Worm (Caenorhabditis elegans): ENCODE results near the gene zig-5.

zig-5 gene

DNA sequence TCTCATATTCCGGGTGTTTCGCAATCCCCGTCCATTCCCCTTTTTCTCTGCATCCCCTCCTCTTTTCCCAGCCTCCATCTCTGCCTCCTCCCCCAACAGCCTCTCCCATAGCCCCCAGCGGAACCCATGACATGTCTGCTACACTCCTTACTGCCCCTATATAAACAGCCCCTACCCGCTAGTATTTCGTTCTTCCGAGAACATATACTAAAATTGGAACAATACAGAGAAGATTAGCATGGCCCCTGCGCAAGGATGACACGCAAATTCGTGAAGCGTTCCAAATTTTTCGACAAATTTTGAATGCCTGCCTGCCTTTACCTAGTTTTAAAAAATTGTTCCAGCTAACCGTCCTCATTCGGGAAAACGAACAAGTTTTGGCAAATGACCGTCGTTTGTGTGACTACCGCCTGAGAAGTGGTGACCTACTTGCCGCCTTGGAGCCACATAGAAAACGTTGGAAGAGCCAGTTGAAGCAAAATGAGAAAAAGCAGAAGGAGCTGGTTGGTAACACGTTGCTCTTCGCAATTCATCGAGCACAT lies 36.3 kb upstream of the zig-5 start (continued):
- TF ChIP-seq grh-1 (GFP tag; IDR thresholded peaks at IDR 0.05) (peak; percentile 94), nhr-47 (tag; optimal IDR thresholded peaks at IDR 0.05) (peak; percentile 99), ces-1 (GFP tag; optimal IDR thresholded peaks at IDR 0.05) (no peak)

DNA sequence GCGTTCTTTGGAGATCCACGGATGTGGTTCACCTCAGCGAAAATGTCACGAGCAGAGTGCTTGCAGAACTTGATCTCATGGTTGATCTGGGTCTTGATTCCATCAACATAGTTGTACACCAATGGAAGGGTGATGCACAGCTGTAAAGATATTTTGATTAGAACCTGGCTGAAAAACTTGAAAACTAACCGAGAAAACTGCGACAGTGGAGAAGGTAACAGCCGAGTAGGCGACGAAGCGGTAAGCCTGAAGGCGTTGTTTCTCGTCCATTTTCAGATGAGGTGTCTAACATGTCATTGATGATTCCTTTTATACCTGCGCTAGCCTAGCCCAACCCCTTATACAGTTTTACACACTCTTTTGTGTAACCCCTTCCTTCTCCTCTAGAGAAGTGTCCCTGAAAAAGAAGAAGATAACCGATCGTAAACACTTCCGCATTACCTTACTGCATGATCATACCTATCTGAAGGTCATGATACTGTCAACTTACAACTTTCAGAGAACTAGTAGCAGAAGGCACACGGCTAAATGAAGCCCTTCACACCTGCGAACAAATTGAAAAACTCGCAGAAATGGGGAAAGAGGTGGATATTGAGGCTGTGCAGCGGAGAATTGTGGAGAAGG lies 34.4 kb upstream of the zig-5 start, which contains the start of gene col-94:
col-94 (minus strand) TSS at position 313 of the 624 bp plus-strand sequence.
- TF ChIP-seq nhr-19 (GFP tag; conservative IDR thresholded peaks at IDR 0.05): 0 out of 2 replicates have a peak, but pooled peaks have one; percentile 5
- peak; percentile 63 for TF ChIP-seq nhr-85 (tag)
- peak; percentile 26 for TF ChIP-seq snu-23 (GFP tag; optimal IDR thresholded peaks at IDR 0.05)
- no peak for TF ChIP-seq pax-3 (tag; optimal IDR thresholded peaks at IDR 0.05)
- TF ChIP-seq jun-1 (tag; optimal IDR thresholded peaks at IDR 0.05): no peak
- TF ChIP-seq F16B12.6 (tag; optimal IDR thresholded peaks at IDR 0.05): no peak
- peak; percentile 51 for TF ChIP-seq lin-14 (GFP tag; optimal IDR thresholded peaks at IDR 0.05)

DNA sequence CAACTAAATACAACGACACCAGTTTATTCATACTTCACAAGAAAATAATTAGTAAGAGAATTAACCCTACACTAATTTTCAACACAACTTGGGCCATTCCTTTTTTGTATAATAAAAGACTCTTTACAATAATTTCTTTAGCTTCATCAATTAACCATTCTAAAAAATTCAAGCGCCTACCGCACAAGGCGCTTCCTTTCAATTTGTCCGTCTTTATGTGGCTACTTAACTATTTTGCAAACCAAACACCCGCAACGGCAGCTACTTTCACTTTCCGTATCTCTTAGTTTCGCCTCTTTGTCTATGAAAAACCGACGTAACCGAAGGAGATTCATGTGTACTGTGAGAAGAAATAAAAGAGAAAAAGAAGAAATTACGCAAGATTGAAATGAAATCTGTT lies 33.1 kb upstream of the zig-5 start:
- TF ChIP-seq blmp-1 (tag; optimal IDR thresholded peaks at IDR 0.05): peak; percentile 57
- TF ChIP-seq nhr-85 (tag): peak; percentile 30
- peak; percentile 2 for TF ChIP-seq nhr-47 (tag; optimal IDR thresholded peaks at IDR 0.05)

DNA sequence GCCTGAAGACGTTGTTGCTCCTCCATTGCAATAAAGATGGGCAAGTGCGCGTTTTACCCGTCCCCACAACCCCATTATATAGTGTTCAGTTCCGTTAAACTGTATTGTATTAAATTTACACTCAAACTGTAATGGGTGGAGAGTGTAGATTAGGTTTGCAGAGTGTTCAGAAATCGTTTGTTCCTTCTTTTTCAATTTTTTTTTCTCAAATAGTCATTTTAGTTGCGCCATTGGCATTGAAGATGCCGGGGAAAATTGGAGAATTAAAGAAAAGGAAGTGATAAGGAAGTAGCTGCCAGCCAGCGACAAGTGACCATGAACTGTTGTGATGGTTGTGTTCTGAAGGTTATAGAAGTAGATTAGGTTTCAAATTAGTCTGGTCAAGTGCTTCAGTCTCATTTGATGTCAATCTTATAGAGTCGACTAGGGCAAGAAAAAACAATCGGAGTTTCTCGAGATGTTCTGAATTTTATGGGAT lies 32.3 kb upstream of the zig-5 start, which contains the start of gene col-93:
col-93 (minus strand) TSS at position 51 of the 478 bp plus-strand sequence.
- TF ChIP-seq pag-3 (tag; optimal IDR thresholded peaks at IDR 0.05; ENCODE audit: borderline replicate concordance, insufficient read depth) (peak; percentile 86), nhr-85 (tag) (peak; percentile 79), fkh-8 (tag; optimal IDR thresholded peaks at IDR 0.05) (no peak), elt-3 (tag; optimal IDR thresholded peaks at IDR 0.05) (peak in 1 of 6 experiments; percentile 28)

DNA sequence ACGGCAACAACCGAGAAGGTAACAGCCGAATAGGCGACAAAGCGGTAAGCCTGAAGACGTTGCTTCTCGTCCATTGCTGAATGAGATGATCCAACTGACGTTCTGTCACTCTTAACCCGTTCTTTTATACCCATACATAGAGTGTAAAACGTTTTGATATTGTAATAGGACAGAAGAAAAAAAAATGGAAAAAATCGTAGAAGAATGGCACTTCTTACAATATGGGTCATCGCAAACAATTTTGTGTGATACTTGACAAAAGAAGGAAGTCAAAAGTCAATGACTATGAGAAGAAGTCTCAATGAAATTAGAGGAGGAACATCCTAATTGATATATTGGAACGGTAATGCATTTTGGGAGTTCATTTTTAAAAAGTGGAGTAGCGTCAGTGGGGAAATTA lies 29.8 kb upstream of the zig-5 start, which contains the start of gene col-92:
col-92 (minus strand) TSS at position 101 of the 400 bp plus-strand sequence.
- TF ChIP-seq ets-5 (GFP tag; IDR thresholded peaks at IDR 0.05) (no peak), unc-98 (GFP tag; IDR thresholded peaks at IDR 0.05) (no peak), ztf-11 (tag; optimal IDR thresholded peaks at IDR 0.05) (no peak), nhr-77 (tag; optimal IDR thresholded peaks at IDR 0.05) (no peak), elt-3 (tag; optimal IDR thresholded peaks at IDR 0.05) (no peak), jun-1 (tag; optimal IDR thresholded peaks at IDR 0.05) (no peak), dsc-1 (tag; optimal IDR thresholded peaks at IDR 0.05) (no peak)

DNA sequence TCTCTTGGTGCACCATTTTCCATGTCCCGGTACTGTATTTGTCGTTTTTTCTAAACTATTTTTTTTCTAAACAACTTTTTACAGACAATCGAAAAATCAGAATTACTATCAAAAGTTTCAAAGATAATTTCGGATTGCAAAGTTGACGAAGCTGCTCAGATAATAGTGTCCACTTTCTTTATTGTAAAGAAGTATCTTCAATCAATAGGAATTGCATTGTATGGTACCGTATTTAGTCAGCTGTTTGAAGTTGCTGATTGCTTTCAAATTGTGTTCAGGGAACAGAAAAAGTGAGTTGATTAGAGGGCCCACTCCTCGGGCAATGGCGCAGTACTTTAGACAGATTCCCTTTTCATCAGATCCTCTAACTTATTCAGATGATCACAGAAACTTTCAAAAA lies 28.2 kb upstream of the zig-5 start:
- TF ChIP-seq lin-39 (tag; optimal IDR thresholded peaks at IDR 0.05) (no peak), C04F5.9 (tag; optimal IDR thresholded peaks at IDR 0.05) (no peak), zip-4 (GFP tag; optimal IDR thresholded peaks at IDR 0.05) (no peak), ceh-63 (GFP tag; optimal IDR thresholded peaks at IDR 0.05) (no peak), nhr-71 (tag; optimal IDR thresholded peaks at IDR 0.05) (no peak)

DNA sequence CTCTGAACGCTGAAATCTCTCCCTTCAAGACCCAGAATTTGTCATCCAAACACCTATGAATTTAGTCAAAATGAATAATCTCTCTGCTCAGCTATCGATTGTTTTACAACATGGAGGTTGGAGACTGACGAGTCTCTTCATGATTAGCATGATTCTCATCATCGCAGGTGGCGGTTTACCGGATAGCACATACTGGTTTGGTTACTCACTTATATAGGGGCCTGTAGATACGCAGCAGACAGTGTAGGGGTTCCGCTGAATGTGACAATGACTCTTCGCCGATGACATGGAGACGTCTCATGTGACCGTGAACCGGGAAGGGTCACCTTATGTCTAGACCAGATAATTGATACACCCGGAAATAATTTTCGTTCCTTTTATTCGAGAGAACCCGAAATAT lies 23.3 kb upstream of the zig-5 start:
- TF ChIP-seq nhr-28 (tag; optimal IDR thresholded peaks at IDR 0.05) (no peak), snpc-4 (tag; optimal IDR thresholded peaks at IDR 0.05) (peak; percentile 41), egl-27 (tag; optimal IDR thresholded peaks at IDR 0.05) (no peak), skn-1 (tag; optimal IDR thresholded peaks at IDR 0.05) (no peak), fos-1 (tag; optimal IDR thresholded peaks at IDR 0.05) (no peak), nhr-85 (tag) (peak; percentile 60), ceh-63 (GFP tag; optimal IDR thresholded peaks at IDR 0.05) (no peak), mdl-1 (tag; optimal IDR thresholded peaks at IDR 0.05) (no peak), rnt-1 (tag; optimal IDR thresholded peaks at IDR 0.05) (no peak), swsn-7 (tag; optimal IDR thresholded peaks at IDR 0.05) (no peak), hlh-4 (tag; optimal IDR thresholded peaks at IDR 0.05) (no peak)
